Worm (Caenorhabditis elegans): ENCODE data around the gene H23N18.5.
A peak's percentile ranks its signal among the peaks of the same experiment; 100 is the strongest.

H23N18.5 gene

DNA sequence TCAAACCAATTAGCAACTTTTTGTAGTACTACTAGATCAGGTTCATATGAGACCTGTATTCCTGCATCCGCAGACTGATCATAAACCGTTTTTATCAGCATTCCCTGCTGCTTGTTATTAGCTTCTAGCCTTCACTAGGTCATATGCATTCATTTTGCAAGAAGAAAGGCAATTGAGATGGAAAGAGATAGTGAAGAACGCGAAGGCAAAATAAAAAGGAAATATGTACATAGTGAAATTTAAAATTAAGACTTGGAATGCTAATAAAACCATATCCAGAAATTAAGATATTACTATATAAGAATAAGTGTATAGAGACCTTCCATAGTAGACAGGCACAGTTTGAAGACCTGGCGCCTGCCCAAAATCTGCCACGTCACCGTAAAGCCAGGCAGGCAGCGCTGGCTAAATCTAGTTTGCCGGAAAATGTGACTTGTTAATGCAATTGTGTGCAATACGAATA lies 8.5 kb upstream of the H23N18.5 start, which contains the start of the genes C02E7.8 and srh-23:
TSS of gene C02E7.8 (minus strand) at position 101 of the 463 bp plus-strand sequence.
TSS of gene srh-23 (plus strand) at position 413 of the 463 bp plus-strand sequence.
- TF ChIP-seq elt-3 (tag; optimal IDR thresholded peaks at IDR 0.05) (no peak), lsy-2 (tag; optimal IDR thresholded peaks at IDR 0.05) (no peak)

DNA sequence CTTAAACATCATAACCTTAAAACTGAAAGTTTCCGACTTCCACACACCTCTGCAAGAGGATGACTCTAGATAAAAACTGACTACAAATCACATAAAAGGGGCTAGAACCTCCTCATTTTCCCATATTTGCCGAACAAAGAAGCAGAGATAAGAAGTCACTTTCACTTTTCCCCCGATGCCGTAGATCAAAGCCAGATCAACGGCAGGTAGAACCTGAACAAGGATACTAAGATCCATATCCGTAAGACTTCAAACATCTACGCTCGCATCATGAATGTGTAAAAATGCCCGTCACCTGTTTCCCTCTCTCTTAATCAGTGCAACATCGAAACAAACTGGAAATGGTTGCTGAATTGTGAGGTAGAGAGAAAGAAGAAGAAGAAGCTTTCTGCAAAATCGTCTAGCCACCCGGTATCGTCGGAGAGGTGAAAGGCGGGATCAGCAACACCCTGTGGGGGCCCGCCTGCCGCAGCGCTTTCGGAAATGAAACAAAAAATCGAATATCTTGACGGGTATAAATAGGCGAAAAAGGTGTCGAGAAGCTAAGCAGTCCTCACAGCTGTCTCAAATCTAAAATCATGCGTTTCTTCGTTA lies 6.6 kb upstream of the H23N18.5 start, which contains the start of gene C02E7.6:
TSS of gene C02E7.6 (plus strand) at position 544 of the 594 bp plus-strand sequence.
- TF ChIP-seq sma-9 (GFP tag; optimal IDR thresholded peaks at IDR 0.05) (peak; percentile 23), sma-9 (tag; optimal IDR thresholded peaks at IDR 0.05) (no peak), snpc-4 (tag; optimal IDR thresholded peaks at IDR 0.05) (no peak), nhr-129 (tag; optimal IDR thresholded peaks at IDR 0.05) (no peak), ZK546.5 (tag; optimal IDR thresholded peaks at IDR 0.05) (no peak), sem-4 (tag; optimal IDR thresholded peaks at IDR 0.05) (peak; percentile 76), nhr-11 (tag; optimal IDR thresholded peaks at IDR 0.05) (peak; percentile 12), ztf-1 (GFP tag; conservative IDR thresholded peaks at IDR 0.05) (no peak), nhr-23 (tag; optimal IDR thresholded peaks at IDR 0.05) (no peak), nhr-10 (tag; optimal IDR thresholded peaks at IDR 0.05) (no peak), egl-27 (tag; optimal IDR thresholded peaks at IDR 0.05) (no peak), nhr-6 (tag; optimal IDR thresholded peaks at IDR 0.05) (no peak), nhr-237 (tag; optimal IDR thresholded peaks at IDR 0.05) (no peak), skn-1 (tag; optimal IDR thresholded peaks at IDR 0.05) (no peak), ztf-11 (tag; optimal IDR thresholded peaks at IDR 0.05) (no peak), lin-13 (GFP tag; optimal IDR thresholded peaks at IDR 0.05) (no peak), elt-3 (tag; optimal IDR thresholded peaks at IDR 0.05) (no peak), nhr-21 (tag; optimal IDR thresholded peaks at IDR 0.05) (peak; percentile 32), nhr-25 (tag; optimal IDR thresholded peaks at IDR 0.05) (peak; percentile 90), elt-1 (tag; optimal IDR thresholded peaks at IDR 0.05) (peak; percentile 18), blmp-1 (tag; optimal IDR thresholded peaks at IDR 0.05; ENCODE audit: insufficient read depth) (peak; percentile 94), aly-2 (tag; optimal IDR thresholded peaks at IDR 0.05) (no peak), F13H6.1 (tag; optimal IDR thresholded peaks at IDR 0.05) (no peak)

DNA sequence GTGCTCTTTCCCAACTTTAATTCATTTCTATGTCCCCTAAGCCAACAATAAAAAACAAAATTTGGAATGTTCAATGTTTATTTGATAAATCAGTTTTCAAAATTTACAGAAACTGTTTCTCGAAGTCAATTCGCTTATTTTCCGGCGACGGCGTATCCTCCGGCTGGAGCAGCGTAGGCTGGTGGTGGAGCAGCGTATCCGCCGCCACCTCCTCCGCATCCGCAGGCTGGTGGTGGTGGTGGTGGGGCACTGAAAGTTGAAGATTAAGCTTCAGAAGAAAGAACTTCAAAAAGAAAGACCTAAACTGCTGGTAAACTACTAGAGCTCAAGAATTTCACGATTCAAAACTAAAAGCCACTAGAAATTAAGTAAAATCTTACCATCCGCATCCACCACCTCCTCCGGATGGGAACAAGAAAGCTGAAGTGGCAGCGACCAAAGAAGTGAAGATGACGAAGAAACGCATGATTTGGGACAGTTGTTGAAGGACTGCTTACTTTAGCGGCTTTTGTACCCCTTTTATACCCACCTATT lies 6.0 kb upstream of the H23N18.5 start, which contains the start of gene C02E7.7:
TSS of gene C02E7.7 (minus strand) at position 484 of the 534 bp plus-strand sequence.
- no peak for TF ChIP-seq mbf-1 (tag; optimal IDR thresholded peaks at IDR 0.05)
- no peak for TF ChIP-seq gmeb-1 (tag; optimal IDR thresholded peaks at IDR 0.05)
- no peak for TF ChIP-seq nhr-77 (tag; optimal IDR thresholded peaks at IDR 0.05)
- no peak for TF ChIP-seq mdl-1 (tag; optimal IDR thresholded peaks at IDR 0.05)
- no peak for TF ChIP-seq nhr-25 (tag; optimal IDR thresholded peaks at IDR 0.05)

DNA sequence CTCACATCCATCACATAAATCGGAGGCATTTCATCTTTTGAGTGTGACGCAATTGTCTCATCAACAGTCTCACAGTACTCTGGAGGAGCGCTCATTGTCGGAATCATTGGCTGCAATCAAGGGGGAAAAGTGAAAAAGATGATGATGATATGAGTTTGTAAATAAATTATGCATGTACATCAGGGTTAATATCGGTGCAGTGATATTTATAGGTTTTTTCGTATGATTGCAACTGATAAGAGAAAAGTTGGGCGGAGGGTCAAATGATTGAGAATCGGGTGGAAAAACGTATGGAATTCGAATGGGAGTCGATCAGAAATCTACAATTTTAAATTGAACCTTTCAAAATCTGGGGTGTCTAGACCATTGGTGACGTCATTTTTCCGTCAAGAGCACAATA lies 2.7 kb upstream of the H23N18.5 start, which contains the start of gene H23N18.6:
TSS of gene H23N18.6 (minus strand) at position 201 of the 400 bp plus-strand sequence.
- peak; percentile 80 for TF ChIP-seq fos-1 (tag; optimal IDR thresholded peaks at IDR 0.05)
- TF ChIP-seq F13H6.1 (tag; optimal IDR thresholded peaks at IDR 0.05), result no peak
- peak; percentile 24 for TF ChIP-seq gmeb-1 (tag; optimal IDR thresholded peaks at IDR 0.05)
- TF ChIP-seq egl-27 (tag; optimal IDR thresholded peaks at IDR 0.05), result no peak
- TF ChIP-seq nhr-237 (tag; optimal IDR thresholded peaks at IDR 0.05), result no peak
- TF ChIP-seq sma-9 (GFP tag; optimal IDR thresholded peaks at IDR 0.05), result peak; percentile 32
- TF ChIP-seq sma-9 (tag; optimal IDR thresholded peaks at IDR 0.05), result no peak
- TF ChIP-seq ama-1 (optimal IDR thresholded peaks at IDR 0.05), result no peak
- no peak for TF ChIP-seq blmp-1 (tag; optimal IDR thresholded peaks at IDR 0.05; ENCODE audit: insufficient read depth)
- TF ChIP-seq Y55F3AM.14 (GFP tag; optimal IDR thresholded peaks at IDR 0.05), result no peak

DNA sequence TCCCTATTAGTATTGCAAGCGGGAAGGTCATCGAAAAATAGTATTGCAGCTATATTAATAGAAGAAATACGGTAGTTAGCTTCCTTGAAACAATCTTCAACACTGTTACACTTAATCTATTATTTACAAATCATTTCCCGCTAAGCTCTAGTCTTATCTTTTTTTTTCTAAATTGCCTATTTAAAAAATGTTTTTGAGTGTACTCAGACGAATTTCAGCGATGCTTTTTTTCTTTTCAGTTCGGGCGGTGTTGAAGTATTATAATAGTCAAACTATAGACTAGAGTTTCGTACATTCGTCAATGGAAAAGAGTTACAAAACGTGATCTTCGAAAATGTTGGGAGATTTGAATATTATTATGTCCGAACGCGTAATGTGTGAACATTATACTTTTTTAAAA lies 1.7 kb upstream of the H23N18.5 start:
- TF ChIP-seq R02D3.7 (tag; optimal IDR thresholded peaks at IDR 0.05) (no peak), gmeb-1 (tag; optimal IDR thresholded peaks at IDR 0.05) (no peak), skn-1 (tag; optimal IDR thresholded peaks at IDR 0.05) (no peak), alr-1 (tag; optimal IDR thresholded peaks at IDR 0.05) (no peak), nhr-12 (tag; optimal IDR thresholded peaks at IDR 0.05) (no peak), sma-3 (GFP tag; optimal IDR thresholded peaks at IDR 0.05) (no peak), dmd-4 (tag; optimal IDR thresholded peaks at IDR 0.05) (no peak), sem-4 (tag; optimal IDR thresholded peaks at IDR 0.05) (no peak), mbf-1 (tag; optimal IDR thresholded peaks at IDR 0.05) (no peak), blmp-1 (tag; optimal IDR thresholded peaks at IDR 0.05; ENCODE audit: insufficient read depth) (no peak), ZK546.5 (tag; optimal IDR thresholded peaks at IDR 0.05) (no peak), nhr-77 (tag; optimal IDR thresholded peaks at IDR 0.05) (no peak), unc-62 (GFP tag; optimal IDR thresholded peaks at IDR 0.05) (no peak), nhr-23 (tag; optimal IDR thresholded peaks at IDR 0.05) (no peak), unc-39 (tag; optimal IDR thresholded peaks at IDR 0.05) (no peak), lin-13 (GFP tag; optimal IDR thresholded peaks at IDR 0.05) (no peak), mab-5 (tag; optimal IDR thresholded peaks at IDR 0.05) (no peak), nhr-21 (tag; optimal IDR thresholded peaks at IDR 0.05) (no peak), lin-11 (tag; optimal IDR thresholded peaks at IDR 0.05) (no peak), nhr-6 (tag; optimal IDR thresholded peaks at IDR 0.05) (no peak)

Measured in whole organism, L2 larva.